Worm (Caenorhabditis elegans): ENCODE data around the gene W06F12.3.

DNA sequence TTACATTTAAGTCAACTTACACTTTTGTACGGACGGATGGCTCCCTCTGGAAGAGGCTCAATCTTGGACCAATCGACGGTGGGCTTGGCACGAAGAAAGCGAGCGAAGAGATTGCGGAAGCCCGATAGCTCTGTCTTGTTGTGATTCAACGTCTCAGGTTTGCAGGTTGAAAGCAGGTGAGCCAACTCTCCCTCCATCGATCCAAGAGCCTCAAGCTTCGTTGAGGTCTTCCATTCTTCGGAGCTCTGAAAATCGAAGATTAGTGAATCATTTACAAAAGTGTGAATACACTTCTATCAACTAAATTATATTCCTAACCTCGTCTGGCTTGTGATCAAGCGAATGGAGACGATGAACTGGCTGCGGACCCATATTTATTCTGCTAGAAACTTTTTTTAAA, 31.0 kb downstream of the W06F12.3 start:
- TF ChIP-seq nhr-237 (tag; optimal IDR thresholded peaks at IDR 0.05): no peak
- TF ChIP-seq snpc-4 (tag; optimal IDR thresholded peaks at IDR 0.05): no peak
- TF ChIP-seq unc-120 (tag; optimal IDR thresholded peaks at IDR 0.05; ENCODE audit: poor library complexity, severe bottlenecking): no peak
- TF ChIP-seq ces-1 (GFP tag; optimal IDR thresholded peaks at IDR 0.05): no peak
- no peak for TF ChIP-seq sptf-1 (tag; optimal IDR thresholded peaks at IDR 0.05)
- no peak for TF ChIP-seq zip-8 (tag; optimal IDR thresholded peaks at IDR 0.05)
- TF ChIP-seq nhr-12 (tag; optimal IDR thresholded peaks at IDR 0.05): no peak
- no peak for TF ChIP-seq unc-62 (GFP tag; optimal IDR thresholded peaks at IDR 0.05)
- no peak for TF ChIP-seq lin-13 (tag; optimal IDR thresholded peaks at IDR 0.05)
- no peak for TF ChIP-seq elt-3 (tag; optimal IDR thresholded peaks at IDR 0.05)

Measured in whole organism, mixed stage, embryonic.